Worm (Caenorhabditis elegans) whole organism, L4/young adult: ENCODE data around the gene mfsd-10.

ENCODE experiments used
- W03F9.2 ChIP-seq: fragments of 150-350 bp; optimal IDR thresholded peaks from 2 replicates; lab custom pipeline; 2014; ENCODE audit warnings: missing biosample characterization, missing genetic modification characterization
- him-1 ChIP-seq: sonication (generic microtip); optimal IDR thresholded peaks from 2 replicates; lab custom pipeline; 2016; ENCODE audit warnings: missing genotype, missing genetic modification reagents, missing genetic modification characterization, missing compliant biosample characterization

- no peak for TF ChIP-seq him-1 (tag; lab: Kevin White, UChicago)
- no peak for TF ChIP-seq W03F9.2 (tag; lab: Kevin White, UChicago)
Observed at ce11 chrX:17379675-17380074, 11.2 kb upstream of the mfsd-10 start, which contains the start of gene F10D7.10.
